Worm (Caenorhabditis elegans) whole organism, L4 larva: ENCODE results near the gene kqt-1.

Source experiments
- F10B5.3 ChIP-seq: sonication (generic microtip); optimal IDR thresholded peaks from 2 replicates; lab custom pipeline; 2016; ENCODE audit warnings: mild to moderate bottlenecking, missing genetic modification characterization, missing compliant biosample characterization
- F49E8.2 ChIP-seq: sonication (generic microtip); optimal IDR thresholded peaks from 2 replicates; lab custom pipeline; 2016; ENCODE audit warnings: missing compliant biosample characterization, mild to moderate bottlenecking, missing genetic modification characterization, borderline replicate concordance
- R02D3.7 ChIP-seq: fragments of 150-350 bp; sonication (generic microtip); optimal IDR thresholded peaks from 3 replicates; lab custom pipeline; 2014; ENCODE audit warnings: missing biosample characterization, missing genetic modification characterization
- T20F7.1 ChIP-seq: fragments of 200-800 bp; sonication (Bioruptor generic); optimal IDR thresholded peaks from 2 replicates; lab custom pipeline; 2018; ENCODE audit warnings: mild to moderate bottlenecking, missing genetic modification characterization, missing compliant biosample characterization
- T26A8.4 ChIP-seq: fragments of 200-800 bp; sonication (Bioruptor generic); IDR thresholded peaks from 2 replicates; pipeline ENCODE4 v1.3.6; 2022; ENCODE audit warnings: missing genetic modification characterization, missing compliant biosample characterization
- Y75B8A.6 ChIP-seq: fragments of 200-800 bp; sonication (Bioruptor generic); IDR thresholded peaks from 2 replicates; pipeline ENCODE4 v1.3.6; 2022; ENCODE audit warnings: missing genetic modification reagents, missing genetic modification characterization, missing compliant biosample characterization
- ZK337.2 ChIP-seq: fragments of 200-800 bp; sonication (Bioruptor generic); IDR thresholded peaks from 2 replicates; pipeline ENCODE4 v1.3.6; 2022; ENCODE audit warnings: missing genetic modification reagents, missing genetic modification characterization, missing compliant biosample characterization
- ama-1 ChIP-seq: fragments of 150-350 bp; optimal IDR thresholded peaks from 2 replicates; lab custom pipeline; 2014; ENCODE audit warnings: inconsistent platforms, mixed read lengths
- attf-4 ChIP-seq: sonication (generic microtip); optimal IDR thresholded peaks from 3 replicates; lab custom pipeline; 2017; ENCODE audit warnings: missing biosample characterization, missing genetic modification characterization
- ceh-20 ChIP-seq: fragments of 200-800 bp; sonication (Bioruptor generic); IDR thresholded peaks from 2 replicates; pipeline ENCODE4 v1.3.6; 2022; ENCODE audit warnings: missing genetic modification reagents, missing genetic modification characterization, missing compliant biosample characterization
- ceh-28 ChIP-seq: fragments of 150-350 bp; optimal IDR thresholded peaks from 2 replicates; lab custom pipeline; 2014; ENCODE audit warnings: missing biosample characterization, missing genetic modification reagents, missing genetic modification characterization
- ceh-32 ChIP-seq: sonication (generic microtip); optimal IDR thresholded peaks from 2 replicates; lab custom pipeline; 2016; ENCODE audit warnings: mild to moderate bottlenecking, missing genetic modification characterization, missing compliant biosample characterization; ENCODE audit not compliant: poor library complexity
- ceh-62 ChIP-seq: sonication (generic microtip); optimal IDR thresholded peaks from 2 replicates; lab custom pipeline; 2017; ENCODE audit warnings: missing biosample characterization, missing genetic modification characterization
- ces-1 ChIP-seq: fragments of 150-350 bp; sonication (generic microtip); optimal IDR thresholded peaks from 4 replicates; lab custom pipeline; 2014; ENCODE audit warnings: missing biosample characterization, missing genetic modification reagents, missing genetic modification characterization
- daf-16 ChIP-seq, 3 experiments: sonication (generic microtip); optimal IDR thresholded peaks; 2 replicates each; lab custom pipeline; 2016 to 2017; ENCODE audit warnings: missing genetic modification characterization in 3 of 3, missing genetic modification reagents in 3 of 3, mild to moderate bottlenecking in 2 of 3, missing compliant biosample characterization in 2 of 3, missing biosample characterization in 1 of 3, moderate library complexity in 1 of 3
- daf-19 ChIP-seq: fragments of 200-800 bp; sonication (Bioruptor generic); conservative IDR thresholded peaks from 2 replicates; pipeline ENCODE4 v1.3.6; 2022; ENCODE audit warnings: missing genetic modification characterization, missing compliant biosample characterization
- dmd-6 ChIP-seq: fragments of 200-800 bp; sonication (Bioruptor generic); IDR thresholded peaks from 2 replicates; pipeline ENCODE4 v1.3.6; 2022; ENCODE audit warnings: missing genetic modification reagents, missing genetic modification characterization, missing compliant biosample characterization
- duxl-1 ChIP-seq: sonication (generic microtip); optimal IDR thresholded peaks from 2 replicates; lab custom pipeline; 2016; ENCODE audit warnings: mild to moderate bottlenecking, missing genetic modification characterization, moderate library complexity, missing compliant biosample characterization; ENCODE audit not compliant: poor library complexity
- fkh-10 ChIP-seq: fragments of 150-350 bp; optimal IDR thresholded peaks from 2 replicates; lab custom pipeline; 2014; ENCODE audit warnings: missing biosample characterization, missing genetic modification reagents, missing genetic modification characterization
- fos-1 ChIP-seq: fragments of 150-350 bp; optimal IDR thresholded peaks from 2 replicates; lab custom pipeline; 2014; ENCODE audit warnings: missing biosample characterization, missing genetic modification characterization
- gei-8 ChIP-seq: fragments of 200-800 bp; sonication (Bioruptor generic); optimal IDR thresholded peaks from 2 replicates; lab custom pipeline; 2018; ENCODE audit warnings: mild to moderate bottlenecking, missing genetic modification characterization, missing compliant biosample characterization
- hif-1 ChIP-seq, 2 experiments: sonication (generic microtip); optimal IDR thresholded peaks; 2 replicates each; lab custom pipeline; 2016 to 2017; ENCODE audit warnings: missing compliant biosample characterization in 2 of 2, missing genetic modification characterization in 2 of 2, missing genetic modification reagents in 2 of 2, missing genotype in 2 of 2, mild to moderate bottlenecking in 1 of 2
- hmg-1.1 ChIP-seq: fragments of 200-800 bp; sonication (Bioruptor generic); IDR thresholded peaks from 2 replicates; pipeline ENCODE4 v1.3.6; 2022; ENCODE audit warnings: missing genetic modification reagents, missing genetic modification characterization, missing compliant biosample characterization
- jun-1 ChIP-seq: fragments of 150-350 bp; optimal IDR thresholded peaks from 2 replicates; lab custom pipeline; 2014; ENCODE audit warnings: missing biosample characterization, missing genetic modification reagents, missing genetic modification characterization
- lim-7 ChIP-seq: fragments of 200-800 bp; sonication (Bioruptor generic); IDR thresholded peaks from 2 replicates; pipeline ENCODE4 v1.3.6; 2022; ENCODE audit warnings: missing genetic modification characterization, missing compliant biosample characterization
- lin-38 ChIP-seq: fragments of 200-800 bp; sonication (Bioruptor generic); IDR thresholded peaks from 2 replicates; pipeline ENCODE4 v1.3.6; 2022; ENCODE audit warnings: missing genetic modification reagents, missing genetic modification characterization, missing compliant biosample characterization
- lin-39 ChIP-seq: fragments of 150-350 bp; optimal IDR thresholded peaks from 2 replicates; lab custom pipeline; 2014; ENCODE audit warnings: missing biosample characterization, missing genetic modification reagents, missing genetic modification characterization
- mep-1 ChIP-seq: fragments of 150-350 bp; sonication (generic microtip); optimal IDR thresholded peaks from 3 replicates; lab custom pipeline; 2014; ENCODE audit warnings: missing biosample characterization, missing genetic modification characterization
- mes-2 ChIP-seq: sonication (generic microtip); optimal IDR thresholded peaks from 2 replicates; lab custom pipeline; 2016; ENCODE audit warnings: missing genotype, mild to moderate bottlenecking, missing genetic modification characterization, missing compliant biosample characterization; ENCODE audit not compliant: poor library complexity, severe bottlenecking
- mxl-2 ChIP-seq: fragments of 200-800 bp; sonication (Bioruptor generic); conservative IDR thresholded peaks from 2 replicates; pipeline ENCODE4 v1.3.6; 2022; ENCODE audit warnings: missing genetic modification reagents, missing genetic modification characterization, missing compliant biosample characterization
- nhr-10 ChIP-seq: fragments of 150-350 bp; optimal IDR thresholded peaks from 2 replicates; lab custom pipeline; 2014; ENCODE audit warnings: missing biosample characterization, missing genetic modification characterization
- nhr-237 ChIP-seq: sonication (generic microtip); optimal IDR thresholded peaks from 2 replicates; lab custom pipeline; 2017; ENCODE audit warnings: missing biosample characterization, missing genetic modification characterization
- nhr-28 ChIP-seq: fragments of 150-350 bp; optimal IDR thresholded peaks from 2 replicates; lab custom pipeline; 2014; ENCODE audit warnings: missing biosample characterization, missing genetic modification characterization
- nhr-42 ChIP-seq: fragments of 200-800 bp; sonication (Bioruptor generic); IDR thresholded peaks from 2 replicates; pipeline ENCODE4 v1.3.6; 2022; ENCODE audit warnings: missing genetic modification characterization, missing compliant biosample characterization
- nhr-6 ChIP-seq: fragments of 150-350 bp; optimal IDR thresholded peaks from 2 replicates; lab custom pipeline; 2014; ENCODE audit warnings: missing biosample characterization, missing genetic modification characterization
- nhr-77 ChIP-seq: fragments of 150-350 bp; optimal IDR thresholded peaks from 2 replicates; lab custom pipeline; 2014; ENCODE audit warnings: missing biosample characterization, missing genetic modification characterization
- pha-4 ChIP-seq, 2 experiments: fragments of 150-350 bp in 1 of 2; fragments of 200-800 bp in 1 of 2; sonication (Bioruptor generic) in 1 of 2; IDR thresholded peaks in 1 of 2; optimal IDR thresholded peaks in 1 of 2; 2 replicates each; pipeline versions ENCODE4 v1.3.6 to Lab custom; 2014 to 2022; ENCODE audit warnings: missing genetic modification characterization in 2 of 2, missing genetic modification reagents in 2 of 2, missing biosample characterization in 1 of 2, missing compliant biosample characterization in 1 of 2
- pqm-1 ChIP-seq: sonication (generic microtip); optimal IDR thresholded peaks from 2 replicates; lab custom pipeline; 2017; ENCODE audit warnings: missing biosample characterization, missing genetic modification characterization
- saeg-2 ChIP-seq: fragments of 200-800 bp; sonication (Bioruptor generic); IDR thresholded peaks from 2 replicates; pipeline ENCODE4 v1.3.6; 2022; ENCODE audit warnings: missing genetic modification reagents, missing genetic modification characterization, missing compliant biosample characterization
- skn-1 ChIP-seq: fragments of 150-350 bp; optimal IDR thresholded peaks from 2 replicates; lab custom pipeline; 2014; ENCODE audit warnings: missing biosample characterization, missing genetic modification characterization
- snpc-1.2 ChIP-seq: fragments of 200-800 bp; sonication (Bioruptor generic); IDR thresholded peaks from 2 replicates; pipeline ENCODE4 v1.3.6; 2022; ENCODE audit warnings: missing genetic modification reagents, missing genetic modification characterization, missing compliant biosample characterization
- snpc-4 ChIP-seq: fragments of 150-350 bp; optimal IDR thresholded peaks from 2 replicates; lab custom pipeline; 2014; ENCODE audit warnings: missing biosample characterization, missing genetic modification characterization
- spr-1 ChIP-seq: sonication (generic microtip); optimal IDR thresholded peaks from 2 replicates; lab custom pipeline; 2016; ENCODE audit warnings: mild to moderate bottlenecking, missing genetic modification characterization, missing compliant biosample characterization
- spr-3 ChIP-seq: fragments of 200-800 bp; sonication (Bioruptor generic); optimal IDR thresholded peaks from 2 replicates; lab custom pipeline; 2018; ENCODE audit warnings: mild to moderate bottlenecking, missing genetic modification characterization, missing compliant biosample characterization
- tag-97 ChIP-seq: fragments of 200-800 bp; sonication (Bioruptor generic); IDR thresholded peaks from 2 replicates; pipeline ENCODE4 v1.3.6; 2022; ENCODE audit warnings: missing genetic modification characterization, missing compliant biosample characterization
- tra-1 ChIP-seq: fragments of 200-800 bp; sonication (Bioruptor generic); IDR thresholded peaks from 2 replicates; pipeline ENCODE4 v1.3.6; 2022; ENCODE audit warnings: missing genetic modification reagents, missing genetic modification characterization, missing compliant biosample characterization
- unc-130 ChIP-seq: sonication (generic microtip); optimal IDR thresholded peaks from 2 replicates; lab custom pipeline; 2016; ENCODE audit warnings: missing genetic modification reagents, missing genetic modification characterization, missing compliant biosample characterization
- zag-1 ChIP-seq: fragments of 150-350 bp; optimal IDR thresholded peaks from 2 replicates; lab custom pipeline; 2014; ENCODE audit warnings: missing biosample characterization, missing genetic modification characterization
- zfp-3 ChIP-seq: fragments of 200-800 bp; sonication (Bioruptor generic); conservative IDR thresholded peaks from 2 replicates; pipeline ENCODE4 v1.3.6; 2022; ENCODE audit warnings: missing genetic modification reagents, missing genetic modification characterization, missing compliant biosample characterization
- zip-11 ChIP-seq: fragments of 200-800 bp; sonication (Bioruptor generic); IDR thresholded peaks from 2 replicates; pipeline ENCODE4 v1.3.6; 2022; ENCODE audit warnings: missing genetic modification characterization, missing compliant biosample characterization
- ztf-7 ChIP-seq: fragments of 150-350 bp; optimal IDR thresholded peaks from 2 replicates; lab custom pipeline; 2014; ENCODE audit warnings: missing biosample characterization, missing genetic modification characterization

kqt-1 gene

ce11 chrX:6638985-6639573 lies 20.3 kb downstream of the kqt-1 start:
- TF ChIP-seq zfp-3 (GFP tag; lab: Robert Waterston, UW): no peak
- TF ChIP-seq unc-130: no peak
- no peak for TF ChIP-seq lin-39
- TF ChIP-seq mes-2: no peak
- TF ChIP-seq ceh-62 (tag; lab: Kevin White, UChicago): no peak
- no peak for TF ChIP-seq daf-16 (GFP tag; optimal IDR thresholded peaks at IDR 0.05; lab: Kevin White, UChicago)
- peak; percentile 41 for TF ChIP-seq daf-16 (tag; optimal IDR thresholded peaks at IDR 0.05; lab: Kevin White, UChicago)
- TF ChIP-seq T20F7.1: no peak
- no peak for TF ChIP-seq spr-3 (GFP tag; lab: Kevin White, UChicago)
- TF ChIP-seq ceh-32 (tag; lab: Kevin White, UChicago): no peak
- TF ChIP-seq nhr-10 (tag; lab: Kevin White, UChicago): no peak
- no peak for TF ChIP-seq F49E8.2 (tag; lab: Kevin White, UChicago)
- no peak for TF ChIP-seq zag-1 (tag; lab: Kevin White, UChicago)
- TF ChIP-seq gei-8 (GFP tag; lab: Kevin White, UChicago): no peak
- no peak for TF ChIP-seq daf-19 (GFP tag; lab: Robert Waterston, UW)
- TF ChIP-seq R02D3.7 (tag; lab: Kevin White, UChicago): no peak
- no peak for TF ChIP-seq pha-4 (GFP tag; IDR thresholded peaks at IDR 0.05; lab: Robert Waterston, UW)
- TF ChIP-seq pha-4 (tag; optimal IDR thresholded peaks at IDR 0.05; lab: Kevin White, UChicago): no peak
- no peak for TF ChIP-seq jun-1 (tag; lab: Kevin White, UChicago)
- TF ChIP-seq ZK337.2 (GFP tag; lab: Robert Waterston, UW): no peak
- TF ChIP-seq mxl-2 (GFP tag; lab: Robert Waterston, UW): no peak
- no peak for TF ChIP-seq ceh-28
- no peak for TF ChIP-seq ama-1 (lab: Kevin White, UChicago)
- TF ChIP-seq saeg-2 (GFP tag; lab: Robert Waterston, UW): no peak
- TF ChIP-seq F10B5.3 (tag; lab: Kevin White, UChicago): no peak
- TF ChIP-seq duxl-1 (tag; lab: Kevin White, UChicago): no peak
- no peak for TF ChIP-seq ces-1 (GFP tag; lab: Kevin White, UChicago)
- no peak for TF ChIP-seq ztf-7 (tag; lab: Kevin White, UChicago)
- peak; percentile 94 for TF ChIP-seq nhr-28 (tag; lab: Kevin White, UChicago)
- TF ChIP-seq nhr-237 (tag; lab: Kevin White, UChicago): no peak
- TF ChIP-seq snpc-1.2 (GFP tag; lab: Robert Waterston, UW): no peak
- no peak for TF ChIP-seq zip-11 (GFP tag; lab: Robert Waterston, UW)
- TF ChIP-seq tag-97 (GFP tag; lab: Robert Waterston, UW): no peak
- peak; percentile 22 for TF ChIP-seq nhr-77 (tag; lab: Kevin White, UChicago)
- no peak for TF ChIP-seq fkh-10 (GFP tag; lab: Kevin White, UChicago)
- peak; percentile 85 for TF ChIP-seq pqm-1 (tag; lab: Kevin White, UChicago)
- TF ChIP-seq nhr-6: no peak
- no peak for TF ChIP-seq hif-1 (tag; optimal IDR thresholded peaks at IDR 0.05; lab: Kevin White, UChicago)
- no peak for TF ChIP-seq fos-1 (tag; lab: Kevin White, UChicago)
- no peak for TF ChIP-seq T26A8.4 (GFP tag; lab: Robert Waterston, UW)
- TF ChIP-seq mep-1 (tag; lab: Kevin White, UChicago): peak; percentile 42
- no peak for TF ChIP-seq snpc-4 (tag; lab: Kevin White, UChicago)
- no peak for TF ChIP-seq hmg-1.1 (GFP tag; lab: Robert Waterston, UW)
- no peak for TF ChIP-seq lin-38 (GFP tag; lab: Robert Waterston, UW)
- no peak for TF ChIP-seq tra-1
- TF ChIP-seq lim-7 (GFP tag; lab: Robert Waterston, UW): no peak
- TF ChIP-seq attf-4 (tag; lab: Kevin White, UChicago): no peak
- no peak for TF ChIP-seq spr-1 (tag; lab: Kevin White, UChicago)
- TF ChIP-seq nhr-42: no peak
- no peak for TF ChIP-seq ceh-20
- no peak for TF ChIP-seq Y75B8A.6 (GFP tag; lab: Robert Waterston, UW)
- peak; percentile 89 for TF ChIP-seq dmd-6 (GFP tag; lab: Robert Waterston, UW)
- no peak for TF ChIP-seq skn-1 (tag; lab: Kevin White, UChicago)
